Worm (Caenorhabditis elegans) whole organism, mixed stage, embryonic: ENCODE measurements around the gene spe-42.

Experiments used
- lsy-2 ChIP-seq: fragments of 150-350 bp; optimal IDR thresholded peaks from 2 replicates; lab custom pipeline; 2014; ENCODE audit warnings: missing biosample characterization, missing genetic modification characterization
- nhr-12 ChIP-seq: fragments of 150-350 bp; optimal IDR thresholded peaks from 2 replicates; lab custom pipeline; 2014; ENCODE audit warnings: missing biosample characterization, missing genetic modification characterization
- nhr-237 ChIP-seq: fragments of 150-350 bp; optimal IDR thresholded peaks from 2 replicates; lab custom pipeline; 2014; ENCODE audit warnings: missing biosample characterization, missing genetic modification characterization
- unc-62 ChIP-seq: fragments of 150-350 bp; optimal IDR thresholded peaks from 2 replicates; lab custom pipeline; 2014; ENCODE audit warnings: missing biosample characterization, missing genetic modification reagents, missing genetic modification characterization

ce11 chrV:11695597-11695996 lies 41.2 kb downstream of the spe-42 start, which contains the start of gene W05E10.5:
- no peak for TF ChIP-seq unc-62
- no peak for TF ChIP-seq lsy-2
- no peak for TF ChIP-seq nhr-12 (tag; lab: Kevin White, UChicago)
- no peak for TF ChIP-seq nhr-237 (tag; lab: Kevin White, UChicago)
